Worm (Caenorhabditis elegans) whole organism, L3 larva: ENCODE data around the gene str-240.

Source experiments
- fos-1 ChIP-seq: fragments of 150-350 bp; optimal IDR thresholded peaks from 2 replicates; lab custom pipeline; 2014; ENCODE audit warnings: missing biosample characterization, missing genetic modification characterization
- nhr-11 ChIP-seq: fragments of 150-350 bp; optimal IDR thresholded peaks from 2 replicates; lab custom pipeline; 2014; ENCODE audit warnings: missing biosample characterization, missing genetic modification characterization
- nhr-25 ChIP-seq: sonication (generic microtip); optimal IDR thresholded peaks from 2 replicates; lab custom pipeline; 2017; ENCODE audit warnings: missing biosample characterization, missing genetic modification characterization
- nhr-43 ChIP-seq: sonication (generic microtip); optimal IDR thresholded peaks from 2 replicates; lab custom pipeline; 2016; ENCODE audit warnings: mild to moderate bottlenecking, missing genetic modification characterization, missing compliant biosample characterization; ENCODE audit not compliant: poor library complexity, severe bottlenecking
- unc-39 ChIP-seq: sonication (generic microtip); optimal IDR thresholded peaks from 4 replicates; lab custom pipeline; 2017; ENCODE audit warnings: missing biosample characterization, missing genetic modification characterization
- ztf-4 ChIP-seq: fragments of 150-350 bp; optimal IDR thresholded peaks from 2 replicates; lab custom pipeline; 2014; ENCODE audit warnings: missing biosample characterization, missing genetic modification characterization

DNA sequence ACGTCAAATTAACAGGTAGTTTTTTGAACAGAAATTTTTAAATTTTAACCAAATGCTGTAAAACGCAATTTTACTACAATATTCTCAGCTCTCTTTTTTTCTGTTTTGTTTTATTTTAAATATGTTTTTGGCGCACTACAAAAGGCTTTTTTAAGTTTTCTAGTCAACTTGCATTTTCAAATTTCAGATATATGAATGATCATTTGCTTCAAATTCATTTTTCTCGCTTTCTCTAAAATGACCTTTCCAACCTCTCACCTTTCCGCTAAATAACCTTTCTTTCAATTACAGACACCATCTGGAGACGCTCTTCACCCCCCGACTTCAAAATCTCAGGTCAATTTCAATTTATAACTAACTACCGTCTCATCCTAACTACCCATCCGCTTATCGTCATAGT lies 45.0 kb upstream of the str-240 start, which contains the start of gene cdc-25.2:
- no peak for TF ChIP-seq fos-1 (tag; lab: Kevin White, UChicago)
- no peak for TF ChIP-seq ztf-4 (tag; lab: Kevin White, UChicago)
- TF ChIP-seq nhr-43 (tag; lab: Kevin White, UChicago), result no peak
- no peak for TF ChIP-seq nhr-11
- no peak for TF ChIP-seq nhr-25 (tag; lab: Kevin White, UChicago)
- no peak for TF ChIP-seq unc-39 (tag; lab: Kevin White, UChicago)
